Worm (Caenorhabditis elegans) whole organism, L4/young adult: Measurements from ENCODE around the gene srw-59.
"Not testable (repeated sequence)": the region's sequence is repeated elsewhere in the genome, so short reads cannot be mapped to it uniquely, and the experiment has no call there.

ENCODE experiments used
- W03F9.2 ChIP-seq: fragments of 150-350 bp; optimal IDR thresholded peaks from 2 replicates; lab custom pipeline; 2014; ENCODE audit warnings: missing biosample characterization, missing genetic modification characterization
- dao-5 ChIP-seq: sonication (generic microtip); optimal IDR thresholded peaks from 2 replicates; lab custom pipeline; 2016; ENCODE audit warnings: missing genotype, missing genetic modification characterization, moderate library complexity, missing compliant biosample characterization
- him-1 ChIP-seq: sonication (generic microtip); optimal IDR thresholded peaks from 2 replicates; lab custom pipeline; 2016; ENCODE audit warnings: missing genotype, missing genetic modification reagents, missing genetic modification characterization, missing compliant biosample characterization

srw-59 gene

ce11 chrV:15917458-15917857 is 33.3 kb downstream of the srw-59 start, which contains the start of gene F35E8.9:
Gene F35E8.9, minus strand, starts transcription at chrV:15917558.
- no peak for TF ChIP-seq W03F9.2 (tag; lab: Kevin White, UChicago)
- TF ChIP-seq him-1, result no peak

ce11 chrV:15915919-15916318 is 34.9 kb downstream of the srw-59 start, which contains the start of gene gst-38:
Gene gst-38, minus strand, starts transcription at chrV:15916070.
- TF ChIP-seq him-1 (no peak), dao-5 (tag; lab: Kevin White, UChicago) (no peak), W03F9.2 (tag; lab: Kevin White, UChicago) (no peak)

- TF ChIP-seq W03F9.2 (tag; lab: Kevin White, UChicago) (no peak), him-1 (no peak), dao-5 (tag; lab: Kevin White, UChicago) (no peak)
These were observed 35.5 kb downstream of the srw-59 start for ce11 chrV:15915307-15915706.

ce11 chrV:15914774-15915173 is 36.0 kb downstream of the srw-59 start:
- no peak for TF ChIP-seq W03F9.2 (tag; lab: Kevin White, UChicago)
- no peak for TF ChIP-seq dao-5 (tag; lab: Kevin White, UChicago)
- no peak for TF ChIP-seq him-1

- TF ChIP-seq him-1, result no peak
These were observed 37.1 kb downstream of the srw-59 start, which contains the start of gene F35E8.7 for ce11 chrV:15913714-15914113. Gene F35E8.7, plus strand, starts transcription at chrV:15914014.

ce11 chrV:15912677-15913076 is 38.1 kb downstream of the srw-59 start:
- TF ChIP-seq him-1, result no peak
- no peak for TF ChIP-seq W03F9.2 (tag; lab: Kevin White, UChicago)
- no peak for TF ChIP-seq dao-5 (tag; lab: Kevin White, UChicago)

- no peak for TF ChIP-seq him-1
- no peak for TF ChIP-seq W03F9.2 (tag; lab: Kevin White, UChicago)
- TF ChIP-seq dao-5 (tag; lab: Kevin White, UChicago), result no peak
These were observed 39.0 kb downstream of the srw-59 start, which contains the start of gene F35E8.6 for ce11 chrV:15911848-15912247. Gene F35E8.6, plus strand, starts transcription at chrV:15912148.

- not testable (repeated sequence) for TF ChIP-seq dao-5 (tag; lab: Kevin White, UChicago); W03F9.2 (tag; lab: Kevin White, UChicago); him-1
These were observed 45.3 kb downstream of the srw-59 start, which contains the start of the genes F35E8.1 and F35E8.2 for ce11 chrV:15905530-15905929. Gene F35E8.1, minus strand, starts transcription at chrV:15905630. Gene F35E8.2, plus strand, starts transcription at chrV:15905661.

- no peak for TF ChIP-seq him-1
- no peak for TF ChIP-seq dao-5 (tag; lab: Kevin White, UChicago)
- no peak for TF ChIP-seq W03F9.2 (tag; lab: Kevin White, UChicago)
These were observed 50.2 kb downstream of the srw-59 start for ce11 chrV:15900564-15900963.
